Fruit fly (Drosophila melanogaster) whole organism, embryonic: ENCODE data around the gene CG15306.
A peak's percentile ranks its signal among the peaks of the same experiment; 100 is the strongest.

Experiments used
- Asciz ChIP-seq: fragments of 200-800 bp; sonication (Bioruptor generic); optimal IDR thresholded peaks from 2 replicates; lab custom pipeline; 2017; ENCODE audit warnings: missing biosample characterization, mild to moderate bottlenecking, missing genetic modification characterization, missing genetic modification reagents
- CG10274 ChIP-seq: fragments of 200-800 bp; sonication (Bioruptor generic); optimal IDR thresholded peaks from 3 replicates; lab custom pipeline; 2017; ENCODE audit warnings: missing biosample characterization, mild to moderate bottlenecking, missing genetic modification characterization
- CG10366 ChIP-seq: fragments of 200-800 bp; sonication (Bioruptor generic); IDR thresholded peaks from 2 replicates; pipeline ENCODE4 v1.3.6; 2022; ENCODE audit warnings: missing biosample characterization, missing genetic modification characterization
- CG10543 ChIP-seq: fragments of 200-800 bp; sonication (Bioruptor generic); optimal IDR thresholded peaks from 3 replicates; lab custom pipeline; 2017; ENCODE audit warnings: missing biosample characterization, mild to moderate bottlenecking, missing genetic modification characterization, moderate library complexity
- CG10565 ChIP-seq: fragments of 200-800 bp; sonication (Bioruptor generic); optimal IDR thresholded peaks from 3 replicates; lab custom pipeline; 2016; ENCODE audit warnings: missing biosample characterization, mild to moderate bottlenecking, missing genetic modification characterization
- CG10979 ChIP-seq: fragments of 200-800 bp; sonication (Bioruptor generic); optimal IDR thresholded peaks from 2 replicates; lab custom pipeline; 2018; ENCODE audit warnings: missing biosample characterization, mild to moderate bottlenecking, missing genetic modification characterization, moderate library complexity
- CG11504 ChIP-seq: fragments of 200-800 bp; sonication (Bioruptor generic); optimal IDR thresholded peaks from 3 replicates; lab custom pipeline; 2019; ENCODE audit warnings: missing biosample characterization, mild to moderate bottlenecking, missing genetic modification characterization, moderate library complexity
- CG11560 ChIP-seq: fragments of 200-800 bp; sonication (Bioruptor generic); IDR thresholded peaks from 3 replicates; pipeline ENCODE4 v1.3.6; 2022; ENCODE audit warnings: missing biosample characterization, missing genetic modification characterization
- CG11723 ChIP-seq: fragments of 200-800 bp; sonication (Bioruptor generic); optimal IDR thresholded peaks from 2 replicates; lab custom pipeline; 2017; ENCODE audit warnings: missing biosample characterization, mild to moderate bottlenecking, missing genetic modification characterization
- CG12071 ChIP-seq: fragments of 200-800 bp; sonication (Bioruptor generic); optimal IDR thresholded peaks from 3 replicates; lab custom pipeline; 2018; ENCODE audit warnings: missing biosample characterization, mild to moderate bottlenecking, missing genetic modification characterization
- CG14050 ChIP-seq: fragments of 200-800 bp; sonication (Bioruptor generic); IDR thresholded peaks from 3 replicates; pipeline ENCODE4 v1.3.6; 2022; ENCODE audit warnings: missing biosample characterization, missing genetic modification characterization
- CG15073 ChIP-seq: fragments of 200-800 bp; sonication (Bioruptor generic); optimal IDR thresholded peaks from 2 replicates; lab custom pipeline; 2016; ENCODE audit warnings: missing biosample characterization, missing genetic modification characterization
- CG17361 ChIP-seq: fragments of 200-800 bp; sonication (Bioruptor generic); IDR thresholded peaks from 3 replicates; pipeline ENCODE4 v1.3.6; 2022; ENCODE audit warnings: missing biosample characterization, missing genetic modification characterization
- CG17912 ChIP-seq: fragments of 200-800 bp; sonication (Bioruptor generic); optimal IDR thresholded peaks from 2 replicates; lab custom pipeline; 2018; ENCODE audit warnings: missing biosample characterization, mild to moderate bottlenecking, missing genetic modification characterization
- CG2116 ChIP-seq: fragments of 200-800 bp; sonication (Bioruptor generic); optimal IDR thresholded peaks from 3 replicates; lab custom pipeline; 2018; ENCODE audit warnings: missing biosample characterization, mild to moderate bottlenecking, missing genetic modification characterization
- CG31388 ChIP-seq: fragments of 200-800 bp; sonication (Bioruptor generic); optimal IDR thresholded peaks from 2 replicates; lab custom pipeline; 2016; ENCODE audit warnings: missing biosample characterization, missing genetic modification characterization
- CG3726 ChIP-seq: fragments of 200-800 bp; sonication (Bioruptor generic); IDR thresholded peaks from 3 replicates; pipeline ENCODE4, ENCODE4 v1.3.6; 2022; ENCODE audit warnings: missing biosample characterization, missing genetic modification characterization
- CG4707 ChIP-seq: fragments of 200-800 bp; sonication (Bioruptor generic); optimal IDR thresholded peaks from 2 replicates; lab custom pipeline; 2018; ENCODE audit warnings: missing biosample characterization, mild to moderate bottlenecking, missing genetic modification characterization, moderate library complexity
- CG5953 ChIP-seq: fragments of 200-800 bp; sonication (Bioruptor generic); IDR thresholded peaks from 2 replicates; pipeline ENCODE4 v1.3.6; 2022; ENCODE audit warnings: missing biosample characterization, missing genetic modification characterization
- CG7786 ChIP-seq: fragments of 200-800 bp; sonication (Bioruptor generic); optimal IDR thresholded peaks from 2 replicates; lab custom pipeline; 2016; ENCODE audit warnings: missing biosample characterization, missing genetic modification characterization
- CG9727 ChIP-seq: fragments of 200-800 bp; sonication (Bioruptor generic); optimal IDR thresholded peaks from 3 replicates; lab custom pipeline; 2017; ENCODE audit warnings: missing biosample characterization, mild to moderate bottlenecking, missing genetic modification characterization
- Fer1 ChIP-seq: fragments of 200-800 bp; sonication (Bioruptor generic); optimal IDR thresholded peaks from 2 replicates; lab custom pipeline; 2017; ENCODE audit warnings: missing biosample characterization, mild to moderate bottlenecking, missing genetic modification characterization
- H2.0 ChIP-seq: fragments of 200-800 bp; sonication (Bioruptor generic); IDR thresholded peaks from 2 replicates; pipeline ENCODE4 v1.3.6; 2022; ENCODE audit warnings: missing biosample characterization, missing genetic modification characterization
- HLH3B ChIP-seq: fragments of 200-800 bp; sonication (Bioruptor generic); IDR thresholded peaks from 2 replicates; pipeline ENCODE4 v1.3.6; 2022; ENCODE audit warnings: missing biosample characterization, missing genetic modification characterization
- Hr3 ChIP-seq: fragments of 200-800 bp; sonication (Bioruptor generic); optimal IDR thresholded peaks from 3 replicates; lab custom pipeline; 2016; ENCODE audit warnings: missing biosample characterization, missing genetic modification characterization
- Hr39 ChIP-seq: fragments of >200 bp; optimal IDR thresholded peaks from 2 replicates; lab custom pipeline; 2017
- NK7.1 ChIP-seq: fragments of 200-800 bp; sonication (Bioruptor generic); optimal IDR thresholded peaks from 3 replicates; lab custom pipeline; 2016; ENCODE audit warnings: missing biosample characterization, missing genetic modification characterization
- Neu2 ChIP-seq: fragments of 200-800 bp; sonication (Bioruptor generic); optimal IDR thresholded peaks from 3 replicates; lab custom pipeline; 2016; ENCODE audit warnings: missing biosample characterization, missing genetic modification characterization, borderline replicate concordance
- Ptx1 ChIP-seq: fragments of 200-800 bp; sonication (Bioruptor generic); IDR thresholded peaks from 2 replicates; pipeline ENCODE4 v1.3.6; 2022; ENCODE audit warnings: missing biosample characterization, missing genetic modification characterization
- ac ChIP-seq: fragments of 200-800 bp; sonication (Bioruptor generic); optimal IDR thresholded peaks from 3 replicates; lab custom pipeline; 2017; ENCODE audit warnings: missing biosample characterization, mild to moderate bottlenecking, missing genetic modification characterization
- ato ChIP-seq: fragments of 200-800 bp; sonication (Bioruptor generic); IDR thresholded peaks from 2 replicates; pipeline ENCODE4 v1.3.6; 2022; ENCODE audit warnings: missing biosample characterization, missing genetic modification characterization; ENCODE audit not compliant: partially characterized antibody
- cg ChIP-seq: fragments of 200-800 bp; sonication (Bioruptor generic); optimal IDR thresholded peaks from 3 replicates; lab custom pipeline; 2019; ENCODE audit warnings: missing biosample characterization, mild to moderate bottlenecking, missing genetic modification characterization, moderate library complexity
- ci ChIP-seq: fragments of 200-800 bp; sonication (Bioruptor generic); IDR thresholded peaks from 3 replicates; pipeline ENCODE4 v1.3.6; 2022; ENCODE audit warnings: missing biosample characterization, missing genetic modification characterization
- dimm ChIP-seq: fragments of 200-800 bp; sonication (Bioruptor generic); IDR thresholded peaks from 2 replicates; pipeline ENCODE4 v1.3.6; 2022; ENCODE audit warnings: missing biosample characterization, missing genetic modification characterization
- esg ChIP-seq: fragments of 200-800 bp; sonication (Bioruptor generic); conservative IDR thresholded peaks from 2 replicates; pipeline ENCODE4 v1.3.6; 2022; ENCODE audit warnings: missing biosample characterization, missing genetic modification characterization
- fd102C ChIP-seq: fragments of 200-800 bp; sonication (Bioruptor generic); optimal IDR thresholded peaks from 2 replicates; lab custom pipeline; 2018; ENCODE audit warnings: missing biosample characterization, mild to moderate bottlenecking, missing genetic modification characterization, moderate library complexity
- fru ChIP-seq: fragments of >200 bp; optimal IDR thresholded peaks from 2 replicates; lab custom pipeline; 2017
- hkb ChIP-seq, 2 experiments: fragments of 200-800 bp in 1 of 2; fragments of >200 bp in 1 of 2; sonication (Bioruptor generic) in 1 of 2; IDR thresholded peaks in 1 of 2; optimal IDR thresholded peaks in 1 of 2; 2 replicates each; pipeline versions ENCODE4 v1.3.6 to Lab custom; 2017 to 2022; ENCODE audit warnings: missing biosample characterization in 1 of 2, missing genetic modification characterization in 1 of 2
- ind ChIP-seq: fragments of 200-800 bp; sonication (Bioruptor generic); optimal IDR thresholded peaks from 3 replicates; lab custom pipeline; 2016; ENCODE audit warnings: missing biosample characterization, missing genetic modification characterization
- lbe ChIP-seq: fragments of 200-800 bp; sonication (Bioruptor generic); optimal IDR thresholded peaks from 2 replicates; lab custom pipeline; 2016; ENCODE audit warnings: missing biosample characterization, mild to moderate bottlenecking, missing genetic modification characterization
- lmd ChIP-seq: fragments of 200-800 bp; sonication (Bioruptor generic); IDR thresholded peaks from 2 replicates; pipeline ENCODE4 v1.3.6; 2022; ENCODE audit warnings: missing biosample characterization, missing genetic modification characterization
- mld ChIP-seq: fragments of 200-800 bp; sonication (Bioruptor generic); IDR thresholded peaks from 3 replicates; pipeline ENCODE4 v1.3.6; 2022; ENCODE audit warnings: missing biosample characterization, missing genetic modification characterization; ENCODE audit not compliant: partially characterized antibody
- nerfin-2 ChIP-seq: fragments of 200-800 bp; sonication (Bioruptor generic); IDR thresholded peaks from 2 replicates; pipeline ENCODE4 v1.3.6; 2022; ENCODE audit warnings: missing biosample characterization, missing genetic modification characterization; ENCODE audit not compliant: partially characterized antibody
- oc ChIP-seq: fragments of 200-800 bp; sonication (Bioruptor generic); optimal IDR thresholded peaks from 2 replicates; lab custom pipeline; 2018; ENCODE audit warnings: missing biosample characterization, mild to moderate bottlenecking, missing genetic modification characterization, moderate library complexity
- pb ChIP-seq: fragments of 200-800 bp; sonication (Bioruptor generic); optimal IDR thresholded peaks from 3 replicates; lab custom pipeline; 2016; ENCODE audit warnings: missing biosample characterization, missing genetic modification characterization
- ro ChIP-seq: fragments of 200-800 bp; sonication (Bioruptor generic); IDR thresholded peaks from 2 replicates; pipeline ENCODE4 v1.3.6; 2022; ENCODE audit warnings: missing biosample characterization, missing genetic modification characterization
- scrt ChIP-seq: fragments of 200-800 bp; sonication (Bioruptor generic); optimal IDR thresholded peaks from 2 replicates; lab custom pipeline; 2018; ENCODE audit warnings: missing biosample characterization, mild to moderate bottlenecking, missing genetic modification characterization, moderate library complexity
- stwl ChIP-seq: fragments of 200-800 bp; sonication (Bioruptor generic); optimal IDR thresholded peaks from 3 replicates; lab custom pipeline; 2018; ENCODE audit warnings: missing biosample characterization, mild to moderate bottlenecking, missing genetic modification characterization, moderate library complexity
- tll ChIP-seq, 2 experiments: fragments of 200-800 bp in 1 of 2; fragments of >200 bp in 1 of 2; sonication (Bioruptor generic) in 1 of 2; optimal IDR thresholded peaks; 2 replicates each; lab custom pipeline; 2017 to 2019; ENCODE audit warnings: missing biosample characterization in 2 of 2, missing genetic modification characterization in 2 of 2, mild to moderate bottlenecking in 1 of 2, moderate library complexity in 1 of 2
- trem ChIP-seq: fragments of 200-800 bp; optimal IDR thresholded peaks from 3 replicates; lab custom pipeline; 2019; ENCODE audit warnings: missing biosample characterization, mild to moderate bottlenecking, missing genetic modification characterization, moderate library complexity

Gene CG15306

DNA sequence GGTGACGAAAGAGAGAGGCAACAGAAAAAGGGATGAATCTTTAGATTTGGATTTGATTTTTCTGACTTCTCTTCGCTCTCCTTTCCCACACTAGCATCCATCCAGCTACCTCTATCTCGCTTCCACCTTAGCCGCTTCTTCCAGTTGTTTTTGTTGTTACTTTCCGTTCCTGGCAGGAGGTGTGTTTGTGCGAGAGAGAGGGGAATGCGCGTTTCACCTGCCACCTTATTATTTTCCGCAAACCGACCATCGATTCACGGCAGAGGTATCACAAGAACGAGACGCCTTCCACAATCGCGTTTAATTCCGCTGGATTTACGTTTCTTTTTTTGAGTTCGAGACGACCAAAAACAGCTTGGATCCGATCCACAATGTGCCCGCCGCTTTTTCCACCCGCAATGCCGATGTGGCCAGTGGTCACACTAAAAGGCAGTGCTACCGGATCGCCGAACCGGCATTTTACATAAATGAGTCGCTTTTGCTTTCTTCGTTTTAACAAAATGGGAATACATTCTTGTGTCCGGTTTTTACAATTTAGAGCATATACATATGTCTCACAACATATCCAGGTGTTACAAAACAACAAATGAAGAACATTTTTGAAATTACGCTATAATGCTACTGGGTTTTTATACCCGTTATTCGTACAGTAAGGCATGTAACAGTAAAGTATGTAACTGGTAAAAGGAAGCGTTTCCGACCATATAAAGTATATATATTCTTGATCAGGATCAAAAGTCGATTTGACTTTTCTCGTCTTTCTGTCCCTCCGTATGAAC is 5.9 kb downstream of the CG15306 start, which contains the start of gene alpha-Man-Ia (continued):
- TF ChIP-seq CG10979 (tag; lab: Kevin White, UChicago) (no peak), dimm (GFP tag; lab: Robert Waterston, UW) (no peak), CG7786 (GFP tag; lab: Kevin White, UChicago) (no peak), CG10274 (GFP tag; lab: Kevin White, UChicago) (no peak), CG2116 (GFP tag; lab: Kevin White, UChicago) (peak; percentile 78), H2.0 (GFP tag; lab: Robert Waterston, UW) (no peak), pb (no peak), mld (GFP tag; lab: Robert Waterston, UW) (no peak), CG11504 (peak; percentile 20), hkb (optimal IDR thresholded peaks at IDR 0.05; lab: Kevin White, UChicago) (peak; percentile 16), hkb (GFP tag; IDR thresholded peaks at IDR 0.05; lab: Robert Waterston, UW) (no peak), ato (no peak), CG11560 (tag; lab: Robert Waterston, UW) (no peak; the same call in 2 of the 3 replicates), Hr39 (lab: Kevin White, UChicago) (no peak), Neu2 (GFP tag; lab: Kevin White, UChicago) (no peak), stwl (tag; lab: Kevin White, UChicago) (peak; percentile 44), ind (GFP tag; lab: Kevin White, UChicago) (peak; percentile 8), Asciz (GFP tag; lab: Kevin White, UChicago) (no peak), lmd (GFP tag; lab: Robert Waterston, UW) (no peak), CG14050 (GFP tag; lab: Robert Waterston, UW) (no peak), oc (tag; lab: Kevin White, UChicago) (no peak), CG5953 (GFP tag; lab: Robert Waterston, UW) (no peak), CG31388 (GFP tag; lab: Kevin White, UChicago) (no peak), ro (no peak), nerfin-2 (GFP tag; lab: Robert Waterston, UW) (no peak), CG10366 (GFP tag; lab: Robert Waterston, UW) (no peak), CG10565 (GFP tag; lab: Kevin White, UChicago) (no peak), CG3726 (GFP tag; lab: Robert Waterston, UW) (no peak), ci (no peak), Ptx1 (no peak), CG4707 (GFP tag; lab: Kevin White, UChicago) (no peak), HLH3B (no peak), cg (GFP tag; lab: Kevin White, UChicago) (no peak), CG10543 (GFP tag; lab: Kevin White, UChicago) (peak; percentile 37), lbe (GFP tag; lab: Kevin White, UChicago) (no peak), ac (GFP tag; lab: Kevin White, UChicago) (no peak), CG12071 (GFP tag; lab: Kevin White, UChicago) (no peak), fru (lab: Kevin White, UChicago) (no peak), trem (peak; percentile 26), CG17361 (GFP tag; lab: Robert Waterston, UW) (peak; percentile 55; the same call in 2 of the 3 replicates), scrt (GFP tag; lab: Kevin White, UChicago) (no peak), CG11723 (GFP tag; lab: Kevin White, UChicago) (no peak), CG17912 (no peak), tll (GFP tag; optimal IDR thresholded peaks at IDR 0.05; lab: Kevin White, UChicago) (peak in 1 of 2 experiments; percentile 61), Hr3 (no peak), fd102C (GFP tag; lab: Kevin White, UChicago) (no peak), Fer1 (GFP tag; lab: Kevin White, UChicago) (no peak), CG9727 (GFP tag; lab: Kevin White, UChicago) (no peak), NK7.1 (GFP tag; lab: Kevin White, UChicago) (no peak), esg (GFP tag; lab: Robert Waterston, UW) (no peak), CG15073 (GFP tag; lab: Kevin White, UChicago) (no peak)
